Fruit fly (Drosophila melanogaster) whole organism, embryonic: ENCODE measurements around the gene SerRS.
A peak's percentile ranks its signal among the peaks of the same experiment; 100 is the strongest.

Experiments
- Asciz ChIP-seq: fragments of 200-800 bp; sonication (Bioruptor generic); optimal IDR thresholded peaks from 2 replicates; lab custom pipeline; 2017; ENCODE audit warnings: missing biosample characterization, mild to moderate bottlenecking, missing genetic modification characterization, missing genetic modification reagents
- Atf6 ChIP-seq: fragments of 200-800 bp; sonication (Bioruptor generic); IDR thresholded peaks from 2 replicates; pipeline ENCODE4 v1.3.6; 2022; ENCODE audit warnings: missing biosample characterization, missing genetic modification characterization
- CG10431 ChIP-seq: fragments of 200-800 bp; sonication (Bioruptor generic); optimal IDR thresholded peaks from 3 replicates; lab custom pipeline; 2018; ENCODE audit warnings: missing biosample characterization, mild to moderate bottlenecking, missing genetic modification characterization
- CG10543 ChIP-seq: fragments of 200-800 bp; sonication (Bioruptor generic); optimal IDR thresholded peaks from 3 replicates; lab custom pipeline; 2017; ENCODE audit warnings: missing biosample characterization, mild to moderate bottlenecking, missing genetic modification characterization, moderate library complexity
- CG10979 ChIP-seq: fragments of 200-800 bp; sonication (Bioruptor generic); optimal IDR thresholded peaks from 2 replicates; lab custom pipeline; 2018; ENCODE audit warnings: missing biosample characterization, mild to moderate bottlenecking, missing genetic modification characterization, moderate library complexity
- CG13424 ChIP-seq: fragments of 200-800 bp; sonication (Bioruptor generic); optimal IDR thresholded peaks from 2 replicates; lab custom pipeline; 2019; ENCODE audit warnings: missing biosample characterization, mild to moderate bottlenecking, missing genetic modification characterization, moderate library complexity
- CG14710 ChIP-seq: fragments of 200-800 bp; sonication (Bioruptor generic); optimal IDR thresholded peaks from 3 replicates; lab custom pipeline; 2019; ENCODE audit warnings: missing biosample characterization, mild to moderate bottlenecking, missing genetic modification characterization, moderate library complexity
- CG15479 ChIP-seq: fragments of 200-800 bp; sonication (Bioruptor generic); optimal IDR thresholded peaks from 3 replicates; lab custom pipeline; 2019; ENCODE audit warnings: missing biosample characterization, mild to moderate bottlenecking, missing genetic modification characterization, moderate library complexity
- CG15696 ChIP-seq: fragments of 200-800 bp; sonication (Bioruptor generic); optimal IDR thresholded peaks from 2 replicates; lab custom pipeline; 2019; ENCODE audit warnings: missing biosample characterization, mild to moderate bottlenecking, missing genetic modification characterization, moderate library complexity
- CG16779 ChIP-seq: fragments of 200-800 bp; sonication (Bioruptor generic); IDR thresholded peaks from 2 replicates; pipeline ENCODE4 v1.3.6; 2022; ENCODE audit warnings: missing biosample characterization, missing genetic modification characterization
- CG16813 ChIP-seq: fragments of 200-800 bp; sonication (Bioruptor generic); IDR thresholded peaks from 3 replicates; pipeline ENCODE4 v1.3.6; 2022; ENCODE audit warnings: missing biosample characterization, missing genetic modification characterization; ENCODE audit not compliant: partially characterized antibody
- CG17186 ChIP-seq: fragments of 200-800 bp; sonication (Bioruptor generic); optimal IDR thresholded peaks from 3 replicates; lab custom pipeline; 2017; ENCODE audit warnings: missing biosample characterization, missing genetic modification reagents, missing genetic modification characterization
- CG3838 ChIP-seq: fragments of 200-800 bp; sonication (Bioruptor generic); optimal IDR thresholded peaks from 3 replicates; lab custom pipeline; 2016; ENCODE audit warnings: missing biosample characterization, missing genetic modification characterization
- CG6765 ChIP-seq: fragments of 200-800 bp; sonication (Bioruptor generic); optimal IDR thresholded peaks from 3 replicates; lab custom pipeline; 2017; ENCODE audit warnings: missing biosample characterization, mild to moderate bottlenecking, missing genetic modification characterization
- CG7987 ChIP-seq: fragments of 200-800 bp; sonication (Bioruptor generic); optimal IDR thresholded peaks from 2 replicates; lab custom pipeline; 2018; ENCODE audit warnings: missing biosample characterization, mild to moderate bottlenecking, missing genetic modification characterization, moderate library complexity
- Dad ChIP-seq: fragments of 200-800 bp; sonication (Bioruptor generic); optimal IDR thresholded peaks from 3 replicates; lab custom pipeline; 2016; ENCODE audit warnings: missing biosample characterization, missing genetic modification characterization
- HLH4C ChIP-seq: fragments of 200-800 bp; sonication (Bioruptor generic); IDR thresholded peaks from 3 replicates; pipeline ENCODE4 v1.3.6; 2022; ENCODE audit warnings: missing biosample characterization, missing genetic modification characterization; ENCODE audit not compliant: partially characterized antibody
- HmgZ ChIP-seq: fragments of 200-800 bp; sonication (Bioruptor generic); optimal IDR thresholded peaks from 2 replicates; lab custom pipeline; 2018; ENCODE audit warnings: missing biosample characterization, mild to moderate bottlenecking, missing genetic modification characterization
- Hr3 ChIP-seq: fragments of 200-800 bp; sonication (Bioruptor generic); optimal IDR thresholded peaks from 3 replicates; lab custom pipeline; 2016; ENCODE audit warnings: missing biosample characterization, missing genetic modification characterization
- Lhr ChIP-seq: fragments of 200-800 bp; sonication (Bioruptor generic); optimal IDR thresholded peaks from 3 replicates; lab custom pipeline; 2017; ENCODE audit warnings: mild to moderate bottlenecking, missing biosample characterization, missing genetic modification reagents, missing genetic modification characterization
- Lpt ChIP-seq: fragments of >200 bp; optimal IDR thresholded peaks from 2 replicates; lab custom pipeline; 2018; ENCODE audit warnings: missing biosample characterization, missing genetic modification characterization
- Mes4 ChIP-seq: fragments of 200-800 bp; sonication (Bioruptor generic); optimal IDR thresholded peaks from 2 replicates; lab custom pipeline; 2016; ENCODE audit warnings: missing biosample characterization, missing genetic modification characterization
- Ravus ChIP-seq: fragments of 200-800 bp; sonication (Bioruptor generic); IDR thresholded peaks from 2 replicates; pipeline ENCODE4 v1.3.6; 2022; ENCODE audit warnings: missing biosample characterization, missing genetic modification characterization
- Scr ChIP-seq: fragments of 200-800 bp; sonication (Bioruptor generic); IDR thresholded peaks from 2 replicates; pipeline ENCODE4 v1.3.6; 2022; ENCODE audit warnings: missing biosample characterization, missing genetic modification characterization; ENCODE audit not compliant: partially characterized antibody
- Sin3A ChIP-seq: fragments of >200 bp; optimal IDR thresholded peaks from 2 replicates; lab custom pipeline; 2018
- Taf1 ChIP-seq: fragments of 200-800 bp; sonication (Bioruptor generic); IDR thresholded peaks from 2 replicates; pipeline ENCODE4 v1.3.6; 2022; ENCODE audit warnings: missing biosample characterization, missing genetic modification characterization
- al ChIP-seq: fragments of 200-800 bp; sonication (Bioruptor generic); IDR thresholded peaks from 2 replicates; pipeline ENCODE4 v1.3.6; 2022; ENCODE audit warnings: missing biosample characterization, missing genetic modification characterization
- ash1 ChIP-seq: fragments of 200-800 bp; sonication (Bioruptor generic); optimal IDR thresholded peaks from 2 replicates; lab custom pipeline; 2018; ENCODE audit warnings: missing biosample characterization, mild to moderate bottlenecking, missing genetic modification characterization
- br ChIP-seq: fragments of >200 bp; optimal IDR thresholded peaks from 2 replicates; lab custom pipeline; 2017
- cad ChIP-seq: fragments of >200 bp; optimal IDR thresholded peaks from 2 replicates; lab custom pipeline; 2017; ENCODE audit warnings: missing biosample characterization, missing genetic modification characterization
- chinmo ChIP-seq: fragments of 200-800 bp; sonication (Bioruptor generic); IDR thresholded peaks from 4 replicates; pipeline ENCODE4 v1.3.6; 2022; ENCODE audit warnings: missing biosample characterization, missing genetic modification characterization; ENCODE audit not compliant: partially characterized antibody
- crp ChIP-seq, 2 experiments: fragments of 200-800 bp; sonication (Bioruptor generic); optimal IDR thresholded peaks; 2 replicates in 1 of 2; 3 replicates in 1 of 2; lab custom pipeline; 2017; ENCODE audit warnings: missing biosample characterization in 2 of 2, missing genetic modification characterization in 2 of 2, mild to moderate bottlenecking in 1 of 2, moderate library complexity in 1 of 2
- emc ChIP-seq: fragments of 200-800 bp; sonication (Bioruptor generic); optimal IDR thresholded peaks from 2 replicates; lab custom pipeline; 2016; ENCODE audit warnings: missing biosample characterization, missing genetic modification characterization
- fd102C ChIP-seq: fragments of 200-800 bp; sonication (Bioruptor generic); optimal IDR thresholded peaks from 2 replicates; lab custom pipeline; 2018; ENCODE audit warnings: missing biosample characterization, mild to moderate bottlenecking, missing genetic modification characterization, moderate library complexity
- fru ChIP-seq: fragments of >200 bp; optimal IDR thresholded peaks from 2 replicates; lab custom pipeline; 2017
- hkb ChIP-seq, 2 experiments: fragments of 200-800 bp in 1 of 2; fragments of >200 bp in 1 of 2; sonication (Bioruptor generic) in 1 of 2; IDR thresholded peaks in 1 of 2; optimal IDR thresholded peaks in 1 of 2; 2 replicates each; pipeline versions ENCODE4 v1.3.6 to Lab custom; 2017 to 2022; ENCODE audit warnings: missing biosample characterization in 1 of 2, missing genetic modification characterization in 1 of 2
- inv ChIP-seq: fragments of 200-800 bp; sonication (Bioruptor generic); IDR thresholded peaks from 2 replicates; pipeline ENCODE4 v1.3.6; 2022; ENCODE audit warnings: missing biosample characterization, missing genetic modification characterization; ENCODE audit not compliant: partially characterized antibody
- nmo ChIP-seq: fragments of 200-800 bp; sonication (Bioruptor generic); optimal IDR thresholded peaks from 2 replicates; lab custom pipeline; 2018; ENCODE audit warnings: missing biosample characterization, mild to moderate bottlenecking, missing genetic modification characterization, moderate library complexity
- pan ChIP-seq, 4 experiments: fragments of >200 bp in 3 of 4; fragments of 200-800 bp in 1 of 4; sonication (Bioruptor generic) in 1 of 4; optimal IDR thresholded peaks in 3 of 4; IDR thresholded peaks in 1 of 4; 2 replicates each; pipeline versions ENCODE4 v1.3.6 to Lab custom; 2017 to 2022; ENCODE audit warnings: missing biosample characterization in 2 of 4, missing genetic modification characterization in 2 of 4, mixed read lengths in 1 of 4
- phol ChIP-seq: fragments of 200-800 bp; sonication (Bioruptor generic); optimal IDR thresholded peaks from 3 replicates; lab custom pipeline; 2018; ENCODE audit warnings: missing biosample characterization, mild to moderate bottlenecking, missing genetic modification characterization, moderate library complexity
- pnt ChIP-seq: fragments of 200-800 bp; sonication (Bioruptor generic); optimal IDR thresholded peaks from 3 replicates; lab custom pipeline; 2016; ENCODE audit warnings: missing biosample characterization, missing genetic modification characterization
- rib ChIP-seq: fragments of 200-800 bp; sonication (Bioruptor generic); IDR thresholded peaks from 2 replicates; pipeline ENCODE4 v1.3.6; 2022; ENCODE audit warnings: missing biosample characterization, missing genetic modification characterization
- sd ChIP-seq: fragments of 200-800 bp; sonication (Bioruptor generic); optimal IDR thresholded peaks from 3 replicates; lab custom pipeline; 2018; ENCODE audit warnings: missing biosample characterization, mild to moderate bottlenecking, missing genetic modification characterization, moderate library complexity
- sens ChIP-seq: fragments of 200-800 bp; sonication (Bioruptor generic); peaks from one replicate; lab custom pipeline; 2016; ENCODE audit warnings: missing biosample characterization, missing genetic modification characterization
- sens-2 ChIP-seq: fragments of 200-800 bp; sonication (Bioruptor generic); IDR thresholded peaks from 2 replicates; pipeline ENCODE4 v1.3.6; 2022; ENCODE audit warnings: missing biosample characterization, missing genetic modification characterization
- slbo ChIP-seq: fragments of 200-800 bp; sonication (Bioruptor generic); IDR thresholded peaks from 2 replicates; pipeline ENCODE4 v1.3.6; 2022; ENCODE audit warnings: missing biosample characterization, missing genetic modification characterization
- tll ChIP-seq, 2 experiments: fragments of 200-800 bp in 1 of 2; fragments of >200 bp in 1 of 2; sonication (Bioruptor generic) in 1 of 2; optimal IDR thresholded peaks; 2 replicates each; lab custom pipeline; 2017 to 2019; ENCODE audit warnings: missing biosample characterization in 2 of 2, missing genetic modification characterization in 2 of 2, mild to moderate bottlenecking in 1 of 2, moderate library complexity in 1 of 2
- tna ChIP-seq: fragments of 200-800 bp; sonication (Bioruptor generic); IDR thresholded peaks from 2 replicates; pipeline ENCODE4 v1.3.6; 2022; ENCODE audit warnings: missing biosample characterization, missing genetic modification characterization; ENCODE audit not compliant: partially characterized antibody
- yki ChIP-seq: fragments of >200 bp; optimal IDR thresholded peaks from 3 replicates; lab custom pipeline; 2018
- zen2 ChIP-seq: fragments of 200-800 bp; sonication (Bioruptor generic); IDR thresholded peaks from 3 replicates; pipeline ENCODE4 v1.3.6; 2022; ENCODE audit warnings: missing biosample characterization, missing genetic modification characterization; ENCODE audit not compliant: partially characterized antibody
- zf30C ChIP-seq: fragments of 200-800 bp; sonication (Bioruptor generic); optimal IDR thresholded peaks from 3 replicates; lab custom pipeline; 2018; ENCODE audit warnings: missing biosample characterization, mild to moderate bottlenecking, missing genetic modification characterization

SerRS gene

dm6 chr2L:2999609-3000008 lies 37.6 kb downstream of the SerRS start (continued):
- peak; percentile 72 for TF ChIP-seq fd102C (GFP tag; lab: Kevin White, UChicago)
- no peak for TF ChIP-seq emc (GFP tag; lab: Kevin White, UChicago)
- no peak for TF ChIP-seq pan (optimal IDR thresholded peaks at IDR 0.05; lab: Kevin White, UChicago)
- TF ChIP-seq pan (GFP tag; optimal IDR thresholded peaks at IDR 0.05 in 1 of 2, IDR thresholded peaks at IDR 0.05 in 1 of 2): no peak
- TF ChIP-seq zf30C (GFP tag; lab: Kevin White, UChicago): peak; percentile 61
- no peak for TF ChIP-seq CG10431
- no peak for TF ChIP-seq crp (GFP tag; optimal IDR thresholded peaks at IDR 0.05; lab: Kevin White, UChicago)
- TF ChIP-seq tll (GFP tag; optimal IDR thresholded peaks at IDR 0.05; lab: Kevin White, UChicago): peak in 1 of 2 experiments; percentile 50
- no peak for TF ChIP-seq sens-2
- no peak for TF ChIP-seq ash1
- peak; percentile 15 for TF ChIP-seq sens
- TF ChIP-seq CG7987: no peak
- no peak for TF ChIP-seq br (lab: Kevin White, UChicago)
- TF ChIP-seq Atf6 (GFP tag; lab: Robert Waterston, UW): no peak
- TF ChIP-seq CG15696: peak; percentile 4
- TF ChIP-seq Taf1 (GFP tag; lab: Robert Waterston, UW): no peak
- TF ChIP-seq CG13424 (tag; lab: Kevin White, UChicago): no peak
- TF ChIP-seq sd (tag; lab: Kevin White, UChicago): peak; percentile 53
- TF ChIP-seq nmo (GFP tag; lab: Kevin White, UChicago): no peak
- no peak for TF ChIP-seq pnt (GFP tag; lab: Kevin White, UChicago)
- no peak for TF ChIP-seq rib (GFP tag; lab: Robert Waterston, UW)
- no peak for TF ChIP-seq CG3838
- TF ChIP-seq Asciz (GFP tag; lab: Kevin White, UChicago): no peak
- peak; percentile 3 for TF ChIP-seq cad (GFP tag; lab: Kevin White, UChicago)
- peak; percentile 88 for TF ChIP-seq CG15479

dm6 chr2L:2999113-2999512 lies 38.1 kb downstream of the SerRS start, which contains the start of gene Ccdc85:
Ccdc85 (plus strand) TSS chr2L:2999286.
- TF ChIP-seq Mes4 (GFP tag; lab: Kevin White, UChicago) (peak; percentile 4), Lpt (GFP tag; lab: Kevin White, UChicago) (no peak), hkb (optimal IDR thresholded peaks at IDR 0.05; lab: Kevin White, UChicago) (no peak), hkb (GFP tag; IDR thresholded peaks at IDR 0.05; lab: Robert Waterston, UW) (0 out of 2 replicates have a peak, but pooled peaks have one; percentile 7), tna (GFP tag; lab: Robert Waterston, UW) (peak; percentile 100), CG6765 (GFP tag; lab: Kevin White, UChicago) (no peak), al (GFP tag; lab: Robert Waterston, UW) (no peak), CG16813 (peak; percentile 94), CG17186 (peak; percentile 43), slbo (GFP tag; lab: Robert Waterston, UW) (0 out of 2 replicates have a peak, but pooled peaks have one; percentile 13), zen2 (peak; percentile 98), CG10979 (tag; lab: Kevin White, UChicago) (peak; percentile 32), chinmo (GFP tag; lab: Robert Waterston, UW) (peak; percentile 98), yki (lab: Kevin White, UChicago) (no peak), CG14710 (tag; lab: Kevin White, UChicago) (peak; percentile 41), fru (lab: Kevin White, UChicago) (no peak), Ravus (GFP tag; lab: Robert Waterston, UW) (no peak), Hr3 (GFP tag; lab: Kevin White, UChicago) (no peak), inv (GFP tag; lab: Robert Waterston, UW) (peak; percentile 84), Scr (GFP tag; lab: Robert Waterston, UW) (peak; percentile 92), CG10543 (GFP tag; lab: Kevin White, UChicago) (no peak), phol (peak; percentile 33), Dad (GFP tag; lab: Kevin White, UChicago) (no peak), HmgZ (peak; percentile 58), Lhr (GFP tag; lab: Kevin White, UChicago) (peak; percentile 12), CG16779 (GFP tag; lab: Robert Waterston, UW) (peak; percentile 64; the same call in 1 of the 2 replicates), HLH4C (GFP tag; lab: Robert Waterston, UW) (peak; percentile 99), Sin3A (peak; percentile 30)
